Worm (Caenorhabditis elegans) whole organism, L2 larva: ENCODE data around the gene fbxb-76.

Experiments used
- blmp-1 ChIP-seq: sonication (generic microtip); optimal IDR thresholded peaks from 2 replicates; lab custom pipeline; 2017; ENCODE audit warnings: missing genetic modification characterization, mild to moderate bottlenecking, missing compliant biosample characterization, antibody characterized with exemption, moderate library complexity; ENCODE audit not compliant: insufficient read depth
- ceh-16 ChIP-seq: fragments of 150-350 bp; optimal IDR thresholded peaks from 2 replicates; lab custom pipeline; 2014; ENCODE audit warnings: missing biosample characterization, missing genetic modification characterization
- ceh-82 ChIP-seq: fragments of 150-350 bp; optimal IDR thresholded peaks from 2 replicates; lab custom pipeline; 2014; ENCODE audit warnings: missing biosample characterization, missing genetic modification characterization
- mdl-1 ChIP-seq, 2 experiments: fragments of 150-350 bp in 1 of 2; sonication (generic microtip) in 1 of 2; optimal IDR thresholded peaks; 2 replicates each; lab custom pipeline; 2017; ENCODE audit warnings: missing biosample characterization in 2 of 2, missing genetic modification characterization in 2 of 2
- nhr-11 ChIP-seq: fragments of 150-350 bp; optimal IDR thresholded peaks from 2 replicates; lab custom pipeline; 2014; ENCODE audit warnings: missing biosample characterization, missing genetic modification characterization
- nhr-12 ChIP-seq: fragments of 150-350 bp; optimal IDR thresholded peaks from 2 replicates; lab custom pipeline; 2014; ENCODE audit warnings: missing biosample characterization, missing genetic modification characterization
- nhr-21 ChIP-seq: fragments of 150-350 bp; optimal IDR thresholded peaks from 2 replicates; lab custom pipeline; 2014; ENCODE audit warnings: missing biosample characterization, missing genetic modification characterization
- snpc-4 ChIP-seq: fragments of 150-350 bp; optimal IDR thresholded peaks from 2 replicates; lab custom pipeline; 2014; ENCODE audit warnings: missing biosample characterization, missing genetic modification characterization
- unc-39 ChIP-seq: fragments of 150-350 bp; optimal IDR thresholded peaks from 2 replicates; lab custom pipeline; 2014; ENCODE audit warnings: missing biosample characterization, missing genetic modification characterization
- unc-62 ChIP-seq: fragments of 150-350 bp; optimal IDR thresholded peaks from 2 replicates; lab custom pipeline; 2014; ENCODE audit warnings: missing biosample characterization, missing genetic modification reagents, missing genetic modification characterization
- zag-1 ChIP-seq: fragments of 150-350 bp; optimal IDR thresholded peaks from 2 replicates; lab custom pipeline; 2014; ENCODE audit warnings: missing biosample characterization, missing genetic modification characterization
- ztf-11 ChIP-seq: sonication (generic microtip); optimal IDR thresholded peaks from 2 replicates; lab custom pipeline; 2017; ENCODE audit warnings: missing biosample characterization, missing genetic modification characterization

DNA sequence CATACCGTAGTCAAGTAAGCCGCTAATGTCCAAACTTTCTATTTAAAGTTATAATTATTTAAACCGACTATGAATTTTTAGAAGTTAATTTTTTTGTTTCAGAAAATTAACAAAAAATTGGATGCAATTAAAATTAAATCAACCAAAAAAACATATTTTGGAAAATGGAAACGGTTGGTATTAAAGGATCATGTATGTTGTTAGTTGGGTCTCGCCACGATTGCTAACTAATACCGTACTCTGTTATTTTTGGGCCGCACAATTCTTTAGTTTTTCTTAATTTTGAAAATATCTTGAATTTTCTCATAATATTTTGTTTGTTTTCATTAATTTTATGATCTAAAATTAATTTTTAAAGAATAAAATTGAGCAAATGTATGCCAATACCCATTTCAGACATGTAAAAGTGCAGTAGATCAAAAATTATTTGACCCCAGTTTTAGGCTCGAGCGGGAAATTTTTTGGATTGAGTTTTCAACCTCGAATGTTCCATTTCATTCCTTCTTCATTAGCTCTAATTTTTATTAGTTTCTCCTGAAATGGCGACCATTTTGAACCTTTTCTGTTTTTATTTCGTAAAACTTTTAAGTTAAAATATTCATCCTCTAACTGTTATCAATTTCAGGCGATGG lies 6.7 kb downstream of the fbxb-76 start, which contains the start of gene cbd-1:
- TF ChIP-seq nhr-21 (no peak), unc-39 (tag; lab: Kevin White, UChicago) (no peak), ztf-11 (tag; lab: Kevin White, UChicago) (no peak), nhr-11 (no peak), mdl-1 (tag; optimal IDR thresholded peaks at IDR 0.05; lab: Kevin White, UChicago) (no peak), ceh-82 (tag; lab: Kevin White, UChicago) (no peak), snpc-4 (tag; lab: Kevin White, UChicago) (no peak), zag-1 (tag; lab: Kevin White, UChicago) (no peak), unc-62 (GFP tag; lab: Kevin White, UChicago) (no peak), nhr-12 (tag; lab: Kevin White, UChicago) (no peak), ceh-16 (no peak), blmp-1 (tag; lab: Kevin White, UChicago) (no peak)
